Comparison of ENCODE assay signal across 1 fruit fly cellular context in the genomic region with DNA sequence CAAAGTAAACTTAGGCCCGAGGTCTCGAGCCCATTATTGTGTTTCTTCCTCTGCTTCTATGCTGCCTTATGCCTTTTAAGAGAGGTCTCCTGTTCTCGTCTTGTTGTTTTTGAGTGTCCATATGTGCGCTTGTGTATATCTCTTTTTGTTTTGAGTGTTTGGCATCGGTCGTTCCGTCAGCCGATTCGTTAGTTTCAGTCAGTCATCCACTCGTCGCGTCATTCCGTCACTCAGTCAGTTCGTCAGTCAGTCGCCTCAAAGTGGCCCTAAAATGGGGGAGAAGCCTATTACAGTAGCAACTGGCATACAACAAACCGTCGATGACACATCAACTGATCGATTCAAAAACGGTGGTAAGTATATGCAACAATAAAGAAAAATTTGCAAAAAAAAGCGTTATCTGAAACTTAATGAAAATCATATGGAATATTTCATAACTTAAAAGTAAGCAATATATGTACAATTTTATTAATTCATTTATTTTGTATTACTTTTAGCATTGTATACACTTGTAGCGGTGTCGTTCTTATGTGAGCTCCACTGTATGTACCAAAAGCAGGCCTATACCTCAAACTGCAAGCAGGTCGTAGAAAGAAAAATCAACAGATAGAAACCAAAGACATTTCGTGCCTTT.
TF ChIP-seq lines count a peak whose summit lies in the region.

No protein-coding gene starts in this region.

TF ChIP-seq in whole organism, embryonic, 481 proteins besides CTCF, POLR2A, EP300 and RAD21 (continued from another document and continues in another):
- TF ChIP-seq CG10209 (GFP tag; optimal IDR thresholded peaks at IDR 0.05; lab: Kevin White, UChicago): peak; percentile 99
- peak; percentile 82 for TF ChIP-seq E2f2 (GFP tag; IDR thresholded peaks at IDR 0.05; lab: Robert Waterston, UW)
- no peak for TF ChIP-seq Dfd (GFP tag; optimal IDR thresholded peaks at IDR 0.05; lab: Kevin White, UChicago)
- TF ChIP-seq CG11456 (GFP tag; IDR thresholded peaks at IDR 0.05; lab: Robert Waterston, UW): peak; percentile 86
- TF ChIP-seq her (GFP tag; optimal IDR thresholded peaks at IDR 0.05; lab: Kevin White, UChicago): peak; percentile 64
- peak; percentile 72 for TF ChIP-seq Jarid2 (GFP tag; optimal IDR thresholded peaks at IDR 0.05; lab: Kevin White, UChicago)
- TF ChIP-seq Dp (GFP tag; optimal IDR thresholded peaks at IDR 0.05; lab: Kevin White, UChicago): peak; percentile 6
- TF ChIP-seq Hand (GFP tag; optimal IDR thresholded peaks at IDR 0.05; lab: Kevin White, UChicago): peak; percentile 78
- TF ChIP-seq Bdp1 (GFP tag; optimal IDR thresholded peaks at IDR 0.05; lab: Kevin White, UChicago): peak; percentile 86
- peak; percentile 85 for TF ChIP-seq CG9876 (GFP tag; optimal IDR thresholded peaks at IDR 0.05; lab: Kevin White, UChicago)
- TF ChIP-seq nmo (GFP tag; optimal IDR thresholded peaks at IDR 0.05; lab: Kevin White, UChicago): peak; percentile 96
- TF ChIP-seq HLH3B (GFP tag; IDR thresholded peaks at IDR 0.05; lab: Robert Waterston, UW): peak; percentile 96
- TF ChIP-seq Hmr (GFP tag; optimal IDR thresholded peaks at IDR 0.05; lab: Kevin White, UChicago): peak; percentile 83
- peak; percentile 92 for TF ChIP-seq Hsf (GFP tag; optimal IDR thresholded peaks at IDR 0.05; lab: Kevin White, UChicago)
- TF ChIP-seq CG30431 (GFP tag; optimal IDR thresholded peaks at IDR 0.05; lab: Kevin White, UChicago): peak; percentile 94
- peak; percentile 91 for TF ChIP-seq CG13775 (GFP tag; optimal IDR thresholded peaks at IDR 0.05; lab: Kevin White, UChicago)
- peak; percentile 90 for TF ChIP-seq Mad (GFP tag; optimal IDR thresholded peaks at IDR 0.05; lab: Kevin White, UChicago)
- peak; percentile 94 for TF ChIP-seq Oaz (GFP tag; IDR thresholded peaks at IDR 0.05; lab: Robert Waterston, UW)
- peak; percentile 80 for TF ChIP-seq CG17802 (tag; optimal IDR thresholded peaks at IDR 0.05; lab: Kevin White, UChicago)
- no peak for TF ChIP-seq CG34224 (GFP tag; IDR thresholded peaks at IDR 0.05; lab: Robert Waterston, UW; ENCODE audit: partially characterized antibody)
- TF ChIP-seq GATAe (GFP tag; conservative IDR thresholded peaks at IDR 0.05; lab: Robert Waterston, UW): peak; percentile 81
- peak; percentile 96 for TF ChIP-seq CG14014 (GFP tag; IDR thresholded peaks at IDR 0.05; lab: Robert Waterston, UW)
- peak in 1 of 3 experiments; percentile 63 for TF ChIP-seq Stat92E (GFP tag; optimal IDR thresholded peaks at IDR 0.05; lab: Kevin White, UChicago)
- peak; percentile 94 for TF ChIP-seq CG1233 (GFP tag; optimal IDR thresholded peaks at IDR 0.05; lab: Kevin White, UChicago)
- TF ChIP-seq Drgx (GFP tag; IDR thresholded peaks at IDR 0.05; lab: Robert Waterston, UW): peak; percentile 69
- peak; percentile 90 for TF ChIP-seq CG11093 (GFP tag; IDR thresholded peaks at IDR 0.05; lab: Robert Waterston, UW)
- peak; percentile 84 for TF ChIP-seq MTF-1 (GFP tag; optimal IDR thresholded peaks at IDR 0.05; lab: Kevin White, UChicago; ENCODE audit: borderline replicate concordance)
- TF ChIP-seq CG18764 (GFP tag; optimal IDR thresholded peaks at IDR 0.05; lab: Kevin White, UChicago): peak; percentile 87
- peak; percentile 61 for TF ChIP-seq mirr (GFP tag; optimal IDR thresholded peaks at IDR 0.05; lab: Kevin White, UChicago)
- TF ChIP-seq CG9932 (GFP tag; IDR thresholded peaks at IDR 0.05; lab: Robert Waterston, UW): peak; percentile 93
- TF ChIP-seq fru (optimal IDR thresholded peaks at IDR 0.05; lab: Kevin White, UChicago): no peak
- TF ChIP-seq CG10274 (GFP tag; optimal IDR thresholded peaks at IDR 0.05; lab: Kevin White, UChicago): peak; percentile 76
- TF ChIP-seq stc (GFP tag; IDR thresholded peaks at IDR 0.05; lab: Robert Waterston, UW): peak; percentile 96
- peak; percentile 92 for TF ChIP-seq CG32532 (GFP tag; IDR thresholded peaks at IDR 0.05; lab: Robert Waterston, UW)
- peak; percentile 93 for TF ChIP-seq tin (GFP tag; optimal IDR thresholded peaks at IDR 0.05; lab: Kevin White, UChicago)
- TF ChIP-seq sna (GFP tag; IDR thresholded peaks at IDR 0.05; lab: Robert Waterston, UW; ENCODE audit: partially characterized antibody): no peak
- peak; percentile 90 for TF ChIP-seq CG6813 (GFP tag; optimal IDR thresholded peaks at IDR 0.05; lab: Kevin White, UChicago)
- peak; percentile 69 for TF ChIP-seq schlank (tag; optimal IDR thresholded peaks at IDR 0.05; lab: Kevin White, UChicago)
- TF ChIP-seq Poxn (GFP tag; IDR thresholded peaks at IDR 0.05; lab: Robert Waterston, UW): peak; percentile 63; the same call in 1 of the 2 replicates
- peak; percentile 94 for TF ChIP-seq trem (tag; optimal IDR thresholded peaks at IDR 0.05; lab: Kevin White, UChicago)
- peak; percentile 90 for TF ChIP-seq CG18619 (GFP tag; optimal IDR thresholded peaks at IDR 0.05; lab: Kevin White, UChicago)
- peak; percentile 67 for TF ChIP-seq CG1792 (GFP tag; optimal IDR thresholded peaks at IDR 0.05; lab: Kevin White, UChicago)
- TF ChIP-seq CG32772 (GFP tag; IDR thresholded peaks at IDR 0.05; lab: Robert Waterston, UW): peak; percentile 91
- TF ChIP-seq sug (tag; optimal IDR thresholded peaks at IDR 0.05; lab: Kevin White, UChicago): peak; percentile 80
- TF ChIP-seq gce (GFP tag; IDR thresholded peaks at IDR 0.05; lab: Robert Waterston, UW): peak; percentile 81; the same call in 2 of the 3 replicates
- no peak for TF ChIP-seq nom (GFP tag; optimal IDR thresholded peaks at IDR 0.05; lab: Kevin White, UChicago)
- TF ChIP-seq CG14667 (GFP tag; IDR thresholded peaks at IDR 0.05; lab: Robert Waterston, UW): peak; percentile 91
- TF ChIP-seq Sox100B (GFP tag; optimal IDR thresholded peaks at IDR 0.05; lab: Kevin White, UChicago): peak; percentile 97
- peak; percentile 90 for TF ChIP-seq CG1024 (GFP tag; IDR thresholded peaks at IDR 0.05; lab: Robert Waterston, UW)
- 0 out of 2 replicates have a peak, but pooled peaks have one; percentile 44 for TF ChIP-seq ham (GFP tag; IDR thresholded peaks at IDR 0.05; lab: Robert Waterston, UW)
- TF ChIP-seq Doc2 (GFP tag; IDR thresholded peaks at IDR 0.05; lab: Robert Waterston, UW): peak; percentile 91
- TF ChIP-seq CG4707 (GFP tag; optimal IDR thresholded peaks at IDR 0.05; lab: Kevin White, UChicago): peak; percentile 88
- TF ChIP-seq CG17568 (GFP tag; optimal IDR thresholded peaks at IDR 0.05; lab: Kevin White, UChicago): peak; percentile 87
- peak; percentile 90 for TF ChIP-seq HLH54F (GFP tag; optimal IDR thresholded peaks at IDR 0.05; lab: Kevin White, UChicago)
- peak; percentile 86 for TF ChIP-seq chn (GFP tag; optimal IDR thresholded peaks at IDR 0.05; lab: Kevin White, UChicago)
- TF ChIP-seq sisA (GFP tag; IDR thresholded peaks at IDR 0.05; lab: Robert Waterston, UW): peak; percentile 95
- peak; percentile 24 for TF ChIP-seq CG15479 (GFP tag; optimal IDR thresholded peaks at IDR 0.05; lab: Kevin White, UChicago)
- TF ChIP-seq CG11247 (GFP tag; IDR thresholded peaks at IDR 0.05; lab: Robert Waterston, UW): peak; percentile 97
- peak; percentile 68 for TF ChIP-seq slou (GFP tag; optimal IDR thresholded peaks at IDR 0.05; lab: Kevin White, UChicago)
- peak; percentile 63; the same call in 2 of the 3 replicates for TF ChIP-seq z (GFP tag; IDR thresholded peaks at IDR 0.05; lab: Robert Waterston, UW)
- TF ChIP-seq hth (optimal IDR thresholded peaks at IDR 0.05; lab: Kevin White, UChicago): peak; percentile 92
- peak; percentile 84 for TF ChIP-seq CG12071 (GFP tag; optimal IDR thresholded peaks at IDR 0.05; lab: Kevin White, UChicago)
- TF ChIP-seq Max (GFP tag; optimal IDR thresholded peaks at IDR 0.05; lab: Kevin White, UChicago): peak; percentile 89
- TF ChIP-seq slbo (GFP tag; IDR thresholded peaks at IDR 0.05; lab: Robert Waterston, UW): peak; percentile 96
- no peak for TF ChIP-seq Trl (optimal IDR thresholded peaks at IDR 0.05; lab: Kevin White, UChicago)
- TF ChIP-seq Trl (GFP tag; optimal IDR thresholded peaks at IDR 0.05; lab: Kevin White, UChicago): peak; percentile 69
- TF ChIP-seq Eip74EF (GFP tag; optimal IDR thresholded peaks at IDR 0.05; lab: Kevin White, UChicago): peak in 1 of 2 experiments; percentile 93
- TF ChIP-seq HmgZ (tag; optimal IDR thresholded peaks at IDR 0.05; lab: Kevin White, UChicago): peak; percentile 88
- TF ChIP-seq trh (GFP tag; optimal IDR thresholded peaks at IDR 0.05; lab: Kevin White, UChicago): peak; percentile 82
- peak; percentile 88 for TF ChIP-seq CG17385 (GFP tag; optimal IDR thresholded peaks at IDR 0.05; lab: Kevin White, UChicago)
- peak; percentile 80 for TF ChIP-seq CG6854 (GFP tag; optimal IDR thresholded peaks at IDR 0.05; lab: Kevin White, UChicago)
- peak; percentile 95 for TF ChIP-seq CG9727 (GFP tag; optimal IDR thresholded peaks at IDR 0.05; lab: Kevin White, UChicago)
- peak; percentile 59 for TF ChIP-seq tup (GFP tag; optimal IDR thresholded peaks at IDR 0.05; lab: Kevin White, UChicago)
- peak; percentile 96 for TF ChIP-seq CG15269 (tag; optimal IDR thresholded peaks at IDR 0.05; lab: Kevin White, UChicago)
- TF ChIP-seq CG17612 (GFP tag; IDR thresholded peaks at IDR 0.05; lab: Robert Waterston, UW): peak; percentile 90
- TF ChIP-seq kni (GFP tag; optimal IDR thresholded peaks at IDR 0.05; lab: Kevin White, UChicago): peak; percentile 71
- TF ChIP-seq gcm2 (GFP tag; optimal IDR thresholded peaks at IDR 0.05; lab: Kevin White, UChicago): no peak
- peak; percentile 91 for TF ChIP-seq CG10654 (GFP tag; optimal IDR thresholded peaks at IDR 0.05; lab: Kevin White, UChicago)
- no peak for TF ChIP-seq sc (optimal IDR thresholded peaks at IDR 0.05; lab: Kevin White, UChicago)
- peak; percentile 89 for TF ChIP-seq sc (GFP tag; optimal IDR thresholded peaks at IDR 0.05; lab: Kevin White, UChicago)
- TF ChIP-seq Dll (GFP tag; IDR thresholded peaks at IDR 0.05; lab: Robert Waterston, UW; ENCODE audit: partially characterized antibody): no peak
- TF ChIP-seq CHES-1-like (GFP tag; optimal IDR thresholded peaks at IDR 0.05; lab: Kevin White, UChicago): peak; percentile 93
- peak; percentile 96 for TF ChIP-seq dysf (GFP tag; IDR thresholded peaks at IDR 0.05; lab: Robert Waterston, UW)
- TF ChIP-seq dati (GFP tag; IDR thresholded peaks at IDR 0.05; lab: Robert Waterston, UW): peak; percentile 78
- peak; percentile 94 for TF ChIP-seq dan (GFP tag; IDR thresholded peaks at IDR 0.05; lab: Robert Waterston, UW)
- TF ChIP-seq Sin3A (optimal IDR thresholded peaks at IDR 0.05; lab: Kevin White, UChicago): no peak
- TF ChIP-seq br (optimal IDR thresholded peaks at IDR 0.05; lab: Kevin White, UChicago): no peak
- peak; percentile 71 for TF ChIP-seq sd (tag; optimal IDR thresholded peaks at IDR 0.05; lab: Kevin White, UChicago)
- TF ChIP-seq hkb (optimal IDR thresholded peaks at IDR 0.05; lab: Kevin White, UChicago): no peak
- TF ChIP-seq hkb (GFP tag; IDR thresholded peaks at IDR 0.05; lab: Robert Waterston, UW): peak; percentile 98
- TF ChIP-seq pzg (GFP tag; optimal IDR thresholded peaks at IDR 0.05; lab: Kevin White, UChicago): no peak
- TF ChIP-seq Optix (GFP tag; IDR thresholded peaks at IDR 0.05; lab: Robert Waterston, UW): peak; percentile 99
- peak; percentile 93 for TF ChIP-seq CG12659 (GFP tag; optimal IDR thresholded peaks at IDR 0.05; lab: Kevin White, UChicago)
- TF ChIP-seq sens-2 (GFP tag; IDR thresholded peaks at IDR 0.05; lab: Robert Waterston, UW): peak; percentile 98
- peak; percentile 89 for TF ChIP-seq CG11723 (GFP tag; optimal IDR thresholded peaks at IDR 0.05; lab: Kevin White, UChicago)
- TF ChIP-seq Usf (GFP tag; optimal IDR thresholded peaks at IDR 0.05; lab: Kevin White, UChicago): peak; percentile 86
- peak; percentile 74 for TF ChIP-seq crc (GFP tag; optimal IDR thresholded peaks at IDR 0.05; lab: Kevin White, UChicago)
- TF ChIP-seq tgo (GFP tag; IDR thresholded peaks at IDR 0.05; lab: Robert Waterston, UW): peak; percentile 96
- peak; percentile 95 for TF ChIP-seq CG31441 (GFP tag; IDR thresholded peaks at IDR 0.05; lab: Robert Waterston, UW)
- peak; percentile 43 for TF ChIP-seq emc (GFP tag; optimal IDR thresholded peaks at IDR 0.05; lab: Kevin White, UChicago)
- TF ChIP-seq ro (GFP tag; IDR thresholded peaks at IDR 0.05; lab: Robert Waterston, UW): peak; percentile 93
- peak; percentile 92 for TF ChIP-seq CG17361 (GFP tag; IDR thresholded peaks at IDR 0.05; lab: Robert Waterston, UW)
- TF ChIP-seq CG6683 (GFP tag; optimal IDR thresholded peaks at IDR 0.05; lab: Kevin White, UChicago): peak; percentile 82
- TF ChIP-seq exex (tag; optimal IDR thresholded peaks at IDR 0.05; lab: Kevin White, UChicago): peak; percentile 28
- peak; percentile 89 for TF ChIP-seq BtbVII (GFP tag; optimal IDR thresholded peaks at IDR 0.05; lab: Kevin White, UChicago)
- peak; percentile 99 for TF ChIP-seq otp (GFP tag; IDR thresholded peaks at IDR 0.05; lab: Robert Waterston, UW)
- no peak for TF ChIP-seq ash1 (GFP tag; optimal IDR thresholded peaks at IDR 0.05; lab: Kevin White, UChicago)
- TF ChIP-seq CG8359 (GFP tag; optimal IDR thresholded peaks at IDR 0.05; lab: Kevin White, UChicago; ENCODE audit: borderline replicate concordance): peak; percentile 91
- TF ChIP-seq pb (GFP tag; optimal IDR thresholded peaks at IDR 0.05; lab: Kevin White, UChicago): peak; percentile 56
- TF ChIP-seq lab (GFP tag; optimal IDR thresholded peaks at IDR 0.05; lab: Kevin White, UChicago): peak; percentile 90
- peak; percentile 65; the same call in 2 of the 3 replicates for TF ChIP-seq CG6175 (GFP tag; IDR thresholded peaks at IDR 0.05; lab: Robert Waterston, UW)
- TF ChIP-seq CG18011 (GFP tag; optimal IDR thresholded peaks at IDR 0.05; lab: Kevin White, UChicago): peak; percentile 48
- TF ChIP-seq tio (GFP tag; optimal IDR thresholded peaks at IDR 0.05; lab: Kevin White, UChicago): peak; percentile 63
- TF ChIP-seq D19A (tag; optimal IDR thresholded peaks at IDR 0.05; lab: Kevin White, UChicago): peak; percentile 94
- TF ChIP-seq Six4 (GFP tag; optimal IDR thresholded peaks at IDR 0.05; lab: Kevin White, UChicago): peak; percentile 93
- TF ChIP-seq CG18262 (tag; optimal IDR thresholded peaks at IDR 0.05; lab: Kevin White, UChicago): peak; percentile 98
- peak; percentile 87 for TF ChIP-seq CrebB (tag; optimal IDR thresholded peaks at IDR 0.05; lab: Kevin White, UChicago)
- TF ChIP-seq Lpt (GFP tag; optimal IDR thresholded peaks at IDR 0.05; lab: Kevin White, UChicago): no peak
- TF ChIP-seq CG7556 (GFP tag; optimal IDR thresholded peaks at IDR 0.05; lab: Kevin White, UChicago): peak; percentile 89
- peak; percentile 98 for TF ChIP-seq CG2712 (tag; optimal IDR thresholded peaks at IDR 0.05; lab: Kevin White, UChicago)
- no peak for TF ChIP-seq gfzf (GFP tag; optimal IDR thresholded peaks at IDR 0.05; lab: Kevin White, UChicago)
- TF ChIP-seq CG3065 (GFP tag; optimal IDR thresholded peaks at IDR 0.05; lab: Kevin White, UChicago): peak; percentile 72
- peak; percentile 51 for TF ChIP-seq MESR4 (GFP tag; optimal IDR thresholded peaks at IDR 0.05; lab: Kevin White, UChicago)
